Worm (Caenorhabditis elegans) whole organism, L4 larva: Measurements from ENCODE around the gene T03F7.5.

Experiments
- F44E2.7 ChIP-seq: fragments of 200-800 bp; sonication (Bioruptor generic); IDR thresholded peaks from 2 replicates; pipeline ENCODE4 v2.1.2; 2022; ENCODE audit warnings: missing genetic modification characterization, missing compliant biosample characterization
- fos-1 ChIP-seq: fragments of 150-350 bp; optimal IDR thresholded peaks from 2 replicates; lab custom pipeline; 2014; ENCODE audit warnings: missing biosample characterization, missing genetic modification characterization
- pha-4 ChIP-seq, 2 experiments: fragments of 150-350 bp in 1 of 2; fragments of 200-800 bp in 1 of 2; sonication (Bioruptor generic) in 1 of 2; IDR thresholded peaks in 1 of 2; optimal IDR thresholded peaks in 1 of 2; 2 replicates each; pipeline versions ENCODE4 v1.3.6 to Lab custom; 2014 to 2022; ENCODE audit warnings: missing genetic modification characterization in 2 of 2, missing genetic modification reagents in 2 of 2, missing biosample characterization in 1 of 2, missing compliant biosample characterization in 1 of 2
- snpc-4 ChIP-seq: fragments of 150-350 bp; optimal IDR thresholded peaks from 2 replicates; lab custom pipeline; 2014; ENCODE audit warnings: missing biosample characterization, missing genetic modification characterization
- tra-1 ChIP-seq: fragments of 200-800 bp; sonication (Bioruptor generic); IDR thresholded peaks from 2 replicates; pipeline ENCODE4 v1.3.6; 2022; ENCODE audit warnings: missing genetic modification reagents, missing genetic modification characterization, missing compliant biosample characterization

- TF ChIP-seq pha-4 (GFP tag; IDR thresholded peaks at IDR 0.05; lab: Robert Waterston, UW) (no peak), pha-4 (tag; optimal IDR thresholded peaks at IDR 0.05; lab: Kevin White, UChicago) (no peak), tra-1 (no peak), snpc-4 (tag; lab: Kevin White, UChicago) (no peak), F44E2.7 (GFP tag; lab: Robert Waterston, UW) (no peak), fos-1 (tag; lab: Kevin White, UChicago) (no peak)
Measured at ce11 chrV:11272848-11273247, 25.7 kb downstream of the T03F7.5 start, which contains the start of gene clec-223.
